Fruit fly (Drosophila melanogaster) S2 (cell line): ENCODE results near the gene CG32320.

Experiments used
- CG8478 ChIP-seq: fragments of >200 bp; optimal IDR thresholded peaks from 2 replicates; lab custom pipeline; 2018
- CTCF ChIP-seq, 2 experiments: fragments of >200 bp; optimal IDR thresholded peaks; 2 replicates each; lab custom pipeline; 2018

Gene CG32320

dm6 chr3L:1408093-1408492 lies 9.7 kb downstream of the CG32320 start:
- no peak for TF ChIP-seq CTCF (optimal IDR thresholded peaks at IDR 0.05; lab: Kevin White, UChicago)
- no peak for TF ChIP-seq CG8478

dm6 chr3L:1410369-1411107 lies 12.2 kb downstream of the CG32320 start, which contains the start of gene CG9168:
CG9168 (plus strand) TSS chr3L:1411057.
- TF ChIP-seq CG8478 (no peak), CTCF (optimal IDR thresholded peaks at IDR 0.05; lab: Kevin White, UChicago) (no peak)

- TF ChIP-seq CG8478 (no peak), CTCF (optimal IDR thresholded peaks at IDR 0.05; lab: Kevin White, UChicago) (no peak)
Observed at dm6 chr3L:1414032-1414431, 15.6 kb downstream of the CG32320 start.

- TF ChIP-seq CG8478 (no peak), CTCF (optimal IDR thresholded peaks at IDR 0.05; lab: Kevin White, UChicago) (no peak)
Observed at dm6 chr3L:1415931-1416330, 17.5 kb downstream of the CG32320 start, which contains the start of gene FucTD. FucTD (plus strand) TSS chr3L:1416231.

dm6 chr3L:1417898-1418297 lies 19.5 kb downstream of the CG32320 start:
- no peak for TF ChIP-seq CG8478
- no peak for TF ChIP-seq CTCF (optimal IDR thresholded peaks at IDR 0.05; lab: Kevin White, UChicago)

- TF ChIP-seq CG8478 = no peak
- no peak for TF ChIP-seq CTCF (optimal IDR thresholded peaks at IDR 0.05; lab: Kevin White, UChicago)
Observed at dm6 chr3L:1418821-1419220, 20.4 kb downstream of the CG32320 start.

- no peak for TF ChIP-seq CG8478
Observed at dm6 chr3L:1419929-1420328, 21.5 kb downstream of the CG32320 start.

- TF ChIP-seq CG8478 (no peak), CTCF (optimal IDR thresholded peaks at IDR 0.05; lab: Kevin White, UChicago) (no peak)
Observed at dm6 chr3L:1420950-1421349, 22.6 kb downstream of the CG32320 start.

dm6 chr3L:1423371-1423770 lies 25.0 kb downstream of the CG32320 start, which contains the start of gene CG9173:
CG9173 (minus strand) TSS chr3L:1423471.
- TF ChIP-seq CTCF (optimal IDR thresholded peaks at IDR 0.05; lab: Kevin White, UChicago) (no peak), CG8478 (no peak)

dm6 chr3L:1424488-1424887 lies 26.1 kb downstream of the CG32320 start:
- TF ChIP-seq CG8478 = no peak
- TF ChIP-seq CTCF (optimal IDR thresholded peaks at IDR 0.05; lab: Kevin White, UChicago) = no peak

- no peak for TF ChIP-seq CTCF (optimal IDR thresholded peaks at IDR 0.05; lab: Kevin White, UChicago)
- TF ChIP-seq CG8478 = no peak
Observed at dm6 chr3L:1431489-1432053, 33.2 kb downstream of the CG32320 start.

- TF ChIP-seq CG8478 = no peak
- TF ChIP-seq CTCF (optimal IDR thresholded peaks at IDR 0.05; lab: Kevin White, UChicago) = no peak
Observed at dm6 chr3L:1437772-1438171, 39.4 kb downstream of the CG32320 start, which contains the start of gene SA2. SA2 (minus strand) TSS chr3L:1437872.

dm6 chr3L:1440999-1441398 lies 42.6 kb downstream of the CG32320 start:
- TF ChIP-seq CG8478 (no peak), CTCF (optimal IDR thresholded peaks at IDR 0.05; lab: Kevin White, UChicago) (no peak)

- TF ChIP-seq CTCF (optimal IDR thresholded peaks at IDR 0.05; lab: Kevin White, UChicago) (no peak), CG8478 (no peak)
Observed at dm6 chr3L:1442309-1442708, 43.9 kb downstream of the CG32320 start.

- TF ChIP-seq CG8478 = no peak
Observed at dm6 chr3L:1442906-1443305, 44.5 kb downstream of the CG32320 start.

- no peak for TF ChIP-seq CTCF (optimal IDR thresholded peaks at IDR 0.05; lab: Kevin White, UChicago)
- no peak for TF ChIP-seq CG8478
Observed at dm6 chr3L:1447803-1448517, 49.6 kb downstream of the CG32320 start.
